Fruit fly (Drosophila melanogaster) whole organism, pupa: ENCODE results near the gene CG6908.

ENCODE experiments used
- CG13204 ChIP-seq: fragments of 200-800 bp; sonication (Bioruptor generic); optimal IDR thresholded peaks from 2 replicates; lab custom pipeline; 2018; ENCODE audit warnings: missing biosample characterization, mild to moderate bottlenecking, missing genetic modification characterization, moderate library complexity
- CG15710 ChIP-seq: fragments of 200-800 bp; sonication (Bioruptor generic); optimal IDR thresholded peaks from 2 replicates; lab custom pipeline; 2018; ENCODE audit warnings: missing biosample characterization, mild to moderate bottlenecking, missing genetic modification characterization, moderate library complexity
- CG34367 ChIP-seq: fragments of 200-800 bp; sonication (Bioruptor generic); optimal IDR thresholded peaks from 2 replicates; lab custom pipeline; 2018; ENCODE audit warnings: missing biosample characterization, mild to moderate bottlenecking, missing genetic modification characterization
- Ets98B ChIP-seq: fragments of 200-800 bp; sonication (Bioruptor generic); IDR thresholded peaks from 2 replicates; pipeline ENCODE4 v1.3.6; 2022; ENCODE audit warnings: missing biosample characterization, missing genetic modification characterization
- Pif1A ChIP-seq: fragments of 200-800 bp; sonication (Bioruptor generic); optimal IDR thresholded peaks from 3 replicates; lab custom pipeline; 2016; ENCODE audit warnings: missing biosample characterization, missing genetic modification characterization
- Pif1B ChIP-seq: fragments of 200-800 bp; sonication (Bioruptor generic); optimal IDR thresholded peaks from 3 replicates; lab custom pipeline; 2016; ENCODE audit warnings: missing biosample characterization, missing genetic modification characterization
- gl ChIP-seq: fragments of 200-800 bp; sonication (Bioruptor generic); optimal IDR thresholded peaks from 2 replicates; lab custom pipeline; 2018; ENCODE audit warnings: missing biosample characterization, mild to moderate bottlenecking, missing genetic modification characterization
- rn ChIP-seq: fragments of 200-800 bp; sonication (Bioruptor generic); IDR thresholded peaks from 2 replicates; pipeline ENCODE4 v1.3.6; 2022; ENCODE audit warnings: missing biosample characterization, missing genetic modification characterization

Gene CG6908

DNA sequence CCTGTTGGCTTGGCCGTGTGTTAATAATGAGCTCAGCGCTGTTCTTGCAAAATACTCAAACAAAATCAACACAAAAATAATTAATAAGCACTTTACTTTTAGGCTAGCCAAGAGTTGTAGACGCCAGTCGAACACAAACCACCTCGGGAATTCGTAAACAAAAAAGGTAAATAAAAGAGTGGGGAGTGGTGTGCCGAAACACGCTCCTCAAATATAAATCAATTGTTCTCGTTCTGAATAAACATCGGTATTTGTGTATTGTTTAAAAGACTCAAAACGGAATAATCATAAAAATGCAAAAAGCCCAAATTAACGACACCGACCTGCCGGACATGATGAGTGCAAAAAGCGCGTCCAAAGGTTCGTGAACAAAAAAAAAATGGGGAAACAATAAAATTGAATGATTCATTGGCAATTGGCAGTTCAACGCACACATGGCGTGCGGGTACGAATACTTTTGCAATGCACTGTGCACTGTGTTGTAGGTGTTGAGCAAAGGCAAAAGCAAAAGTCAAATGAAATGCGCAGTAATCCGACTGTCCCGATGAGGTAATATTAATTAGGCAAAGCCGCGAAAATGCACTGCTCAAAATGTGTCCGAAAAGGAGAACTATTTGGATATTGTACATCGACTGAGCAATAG is 49.8 kb downstream of the CG6908 start:
- TF ChIP-seq Pif1B (no peak), gl (no peak), CG15710 (no peak), Ets98B (GFP tag; lab: Robert Waterston, UW) (no peak), CG34367 (tag; lab: Kevin White, UChicago) (no peak), rn (GFP tag; lab: Robert Waterston, UW) (no peak), Pif1A (GFP tag; lab: Kevin White, UChicago) (no peak), CG13204 (GFP tag; lab: Kevin White, UChicago) (no peak)
- TF ChIP-seq, all 21 proteins: peak for 0
